Worm (Caenorhabditis elegans) whole organism, L2 larva: ENCODE data around the gene drh-1.

ENCODE experiments used
- nhr-10 ChIP-seq: sonication (generic microtip); optimal IDR thresholded peaks from 2 replicates; lab custom pipeline; 2017; ENCODE audit warnings: missing biosample characterization, missing genetic modification characterization
- skn-1 ChIP-seq: sonication (generic microtip); optimal IDR thresholded peaks from 2 replicates; lab custom pipeline; 2017; ENCODE audit warnings: missing biosample characterization, missing genetic modification characterization
- zag-1 ChIP-seq: fragments of 150-350 bp; optimal IDR thresholded peaks from 2 replicates; lab custom pipeline; 2014; ENCODE audit warnings: missing biosample characterization, missing genetic modification characterization

ce11 chrIV:6607059-6607458 lies 6.1 kb downstream of the drh-1 start:
- TF ChIP-seq zag-1 (tag; lab: Kevin White, UChicago) = no peak
- no peak for TF ChIP-seq skn-1
- no peak for TF ChIP-seq nhr-10 (tag; lab: Kevin White, UChicago)
